Worm (Caenorhabditis elegans): Measurements from ENCODE around the gene dhrs-4.

The dhrs-4 gene

ce11 chrV:12901301-12901700, 21.1 kb upstream of the dhrs-4 start:
- TF ChIP-seq mdl-1 (tag; optimal IDR thresholded peaks at IDR 0.05) (no peak), lin-13 (GFP tag; optimal IDR thresholded peaks at IDR 0.05) (no peak), snpc-4 (tag; optimal IDR thresholded peaks at IDR 0.05) (no peak), nhr-6 (tag; optimal IDR thresholded peaks at IDR 0.05) (no peak), ceh-82 (tag; optimal IDR thresholded peaks at IDR 0.05) (no peak), sem-4 (tag; optimal IDR thresholded peaks at IDR 0.05) (no peak)

DNA sequence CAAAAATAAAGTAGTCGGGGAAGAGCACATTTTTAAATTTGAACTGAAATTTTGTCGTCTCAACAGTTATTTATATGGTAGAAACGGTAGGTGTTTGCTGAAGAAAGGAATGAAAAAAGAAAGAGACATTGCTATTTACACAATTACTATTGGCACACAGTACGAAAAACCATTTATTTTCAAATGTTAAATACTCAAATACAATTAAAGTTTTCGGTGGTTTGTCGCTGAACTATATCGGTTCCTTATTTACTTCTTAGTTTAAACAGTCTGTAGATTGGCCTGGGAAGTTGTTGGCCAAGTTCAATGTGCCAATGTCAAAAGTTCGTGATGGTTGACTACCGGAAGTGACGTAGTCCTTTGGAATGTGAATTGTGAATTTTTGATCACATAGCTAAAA, 18.4 kb upstream of the dhrs-4 start, which contains the start of gene ttr-27:
ttr-27 (minus strand) TSS at position 45 of the 400 bp plus-strand sequence.
- TF ChIP-seq nhr-129 (tag; optimal IDR thresholded peaks at IDR 0.05) (no peak), ceh-82 (tag; optimal IDR thresholded peaks at IDR 0.05) (no peak), lin-11 (tag; optimal IDR thresholded peaks at IDR 0.05) (no peak), sma-9 (GFP tag; optimal IDR thresholded peaks at IDR 0.05) (peak; percentile 21), sma-9 (tag; optimal IDR thresholded peaks at IDR 0.05) (no peak), nhr-23 (tag; optimal IDR thresholded peaks at IDR 0.05) (no peak), F13H6.1 (tag; optimal IDR thresholded peaks at IDR 0.05) (peak; percentile 67), nhr-11 (tag; optimal IDR thresholded peaks at IDR 0.05) (no peak), R02D3.7 (tag; optimal IDR thresholded peaks at IDR 0.05) (no peak), unc-62 (GFP tag; optimal IDR thresholded peaks at IDR 0.05) (no peak)

DNA sequence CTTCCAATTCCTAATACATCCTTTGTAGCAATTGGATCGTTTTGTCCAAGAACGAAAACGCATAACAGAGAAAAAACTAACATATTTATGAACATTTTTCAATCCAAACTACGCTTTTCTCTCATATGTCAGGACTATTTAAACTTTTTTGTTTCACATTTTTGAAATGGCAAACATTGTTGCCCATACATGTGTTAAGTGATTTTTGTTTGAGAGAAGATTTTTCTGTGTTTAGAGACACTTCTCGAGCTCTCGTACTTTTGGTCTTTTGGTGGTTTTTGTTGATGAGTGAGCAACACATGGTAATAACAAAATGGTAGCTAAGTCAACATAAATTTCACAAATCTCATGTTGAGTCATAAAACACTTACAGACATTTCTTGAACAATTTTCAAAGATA, 17.3 kb upstream of the dhrs-4 start, which contains the start of gene ttr-28:
ttr-28 (minus strand) TSS at position 101 of the 400 bp plus-strand sequence.
- TF ChIP-seq skn-1 (tag; optimal IDR thresholded peaks at IDR 0.05), result no peak
- no peak for TF ChIP-seq R02D3.7 (tag; optimal IDR thresholded peaks at IDR 0.05)
- no peak for TF ChIP-seq unc-39 (tag; optimal IDR thresholded peaks at IDR 0.05)
- no peak for TF ChIP-seq peb-1 (tag; optimal IDR thresholded peaks at IDR 0.05)
- TF ChIP-seq blmp-1 (tag; optimal IDR thresholded peaks at IDR 0.05; ENCODE audit: insufficient read depth), result no peak
- TF ChIP-seq elt-1 (tag; optimal IDR thresholded peaks at IDR 0.05), result no peak
- no peak for TF ChIP-seq ztf-11 (tag; optimal IDR thresholded peaks at IDR 0.05)
- no peak for TF ChIP-seq nhr-10 (tag; optimal IDR thresholded peaks at IDR 0.05)
- no peak for TF ChIP-seq lin-11 (tag; optimal IDR thresholded peaks at IDR 0.05)
- TF ChIP-seq ceh-82 (tag; optimal IDR thresholded peaks at IDR 0.05), result no peak
- no peak for TF ChIP-seq sem-4 (tag; optimal IDR thresholded peaks at IDR 0.05)

DNA sequence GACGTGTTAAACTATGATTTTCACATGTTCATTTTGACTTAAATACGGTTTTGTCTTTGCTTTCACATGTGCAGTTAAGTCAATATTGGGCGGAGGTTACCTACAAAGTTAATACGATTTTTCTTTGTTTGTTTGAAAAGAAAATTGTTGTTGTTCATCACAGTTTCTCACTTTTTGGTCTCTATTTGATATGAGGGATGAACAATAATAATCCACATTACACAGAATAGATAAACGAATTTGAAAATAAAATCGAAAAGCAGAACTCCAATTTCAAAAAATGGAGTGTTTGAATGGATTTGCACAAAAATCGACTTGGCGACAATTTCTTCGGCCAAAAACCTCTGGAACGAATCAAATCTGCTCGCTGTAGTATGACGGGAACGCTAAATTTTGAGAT, 15.7 kb upstream of the dhrs-4 start, which contains the start of gene ttr-29:
ttr-29 (minus strand) TSS at position 101 of the 400 bp plus-strand sequence.
- TF ChIP-seq nhr-10 (tag; optimal IDR thresholded peaks at IDR 0.05), result no peak
- TF ChIP-seq gmeb-1 (tag; optimal IDR thresholded peaks at IDR 0.05), result no peak
- TF ChIP-seq alr-1 (tag; optimal IDR thresholded peaks at IDR 0.05), result no peak
- no peak for TF ChIP-seq mdl-1 (tag; optimal IDR thresholded peaks at IDR 0.05)
- no peak for TF ChIP-seq elt-1 (tag; optimal IDR thresholded peaks at IDR 0.05)
- TF ChIP-seq nhr-25 (tag; optimal IDR thresholded peaks at IDR 0.05), result no peak
- TF ChIP-seq nhr-77 (tag; optimal IDR thresholded peaks at IDR 0.05), result no peak
- TF ChIP-seq mab-5 (tag; optimal IDR thresholded peaks at IDR 0.05), result no peak

DNA sequence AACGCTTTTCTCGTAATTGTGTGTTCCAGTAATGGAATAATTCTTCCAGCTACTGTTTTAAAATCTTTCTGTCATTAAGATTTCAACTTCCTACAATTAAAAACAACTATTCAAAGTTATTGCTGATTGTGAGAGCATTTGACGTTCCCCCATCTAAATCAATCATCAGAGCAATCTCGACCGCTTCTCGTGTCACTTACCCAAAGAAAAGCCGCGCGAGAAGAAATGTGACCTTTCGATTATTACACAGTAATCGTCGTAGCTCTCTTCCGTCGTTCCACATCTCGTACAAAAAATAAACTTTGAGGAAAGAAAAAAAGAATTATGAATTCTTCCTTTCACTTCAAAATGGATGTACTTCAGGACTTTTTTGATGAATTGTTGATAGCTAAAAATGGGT, 15.0 kb upstream of the dhrs-4 start:
- TF ChIP-seq alr-1 (tag; optimal IDR thresholded peaks at IDR 0.05) (no peak), Y55F3AM.14 (GFP tag; optimal IDR thresholded peaks at IDR 0.05) (no peak), nhr-237 (tag; optimal IDR thresholded peaks at IDR 0.05) (no peak), C34F6.9 (tag; optimal IDR thresholded peaks at IDR 0.05) (no peak), nhr-21 (tag; optimal IDR thresholded peaks at IDR 0.05) (no peak), mab-5 (tag; optimal IDR thresholded peaks at IDR 0.05) (no peak), sma-9 (GFP tag; optimal IDR thresholded peaks at IDR 0.05) (no peak), sma-9 (tag; optimal IDR thresholded peaks at IDR 0.05) (no peak), unc-62 (GFP tag; optimal IDR thresholded peaks at IDR 0.05) (no peak), lin-11 (tag; optimal IDR thresholded peaks at IDR 0.05) (no peak), nhr-129 (tag; optimal IDR thresholded peaks at IDR 0.05) (no peak), nhr-25 (tag; optimal IDR thresholded peaks at IDR 0.05) (no peak), elt-1 (tag; optimal IDR thresholded peaks at IDR 0.05) (no peak), sem-4 (tag; optimal IDR thresholded peaks at IDR 0.05) (no peak), lsy-2 (tag; optimal IDR thresholded peaks at IDR 0.05) (no peak), R02D3.7 (tag; optimal IDR thresholded peaks at IDR 0.05) (no peak), ama-1 (optimal IDR thresholded peaks at IDR 0.05) (no peak)

- TF ChIP-seq unc-55 (GFP tag; optimal IDR thresholded peaks at IDR 0.05) (no peak), alr-1 (tag; optimal IDR thresholded peaks at IDR 0.05) (no peak), nhr-129 (tag; optimal IDR thresholded peaks at IDR 0.05) (no peak), nhr-237 (tag; optimal IDR thresholded peaks at IDR 0.05) (no peak), Y55F3AM.14 (GFP tag; optimal IDR thresholded peaks at IDR 0.05) (no peak), unc-39 (tag; optimal IDR thresholded peaks at IDR 0.05) (no peak), sma-3 (GFP tag; optimal IDR thresholded peaks at IDR 0.05) (no peak), lin-13 (GFP tag; optimal IDR thresholded peaks at IDR 0.05) (no peak), nhr-25 (tag; optimal IDR thresholded peaks at IDR 0.05) (no peak), nhr-21 (tag; optimal IDR thresholded peaks at IDR 0.05) (no peak)
Measured at ce11 chrV:12908614-12909013, 13.8 kb upstream of the dhrs-4 start.

Measured in whole organism, L2 larva.